Worm (Caenorhabditis elegans) whole organism, early embryonic: Measurements from ENCODE around the gene C02B10.6.

Source experiments
- B0310.2 ChIP-seq: sonication (generic microtip); optimal IDR thresholded peaks from 2 replicates; lab custom pipeline; 2016; ENCODE audit warnings: mild to moderate bottlenecking, missing genetic modification characterization, missing compliant biosample characterization
- F13C5.2 ChIP-seq: sonication (generic microtip); optimal IDR thresholded peaks from 2 replicates; lab custom pipeline; 2017; ENCODE audit warnings: mild to moderate bottlenecking, missing genetic modification characterization, inconsistent platforms, missing compliant biosample characterization
- aly-1 ChIP-seq: sonication (generic microtip); optimal IDR thresholded peaks from 2 replicates; lab custom pipeline; 2016; ENCODE audit warnings: missing genetic modification characterization, missing compliant biosample characterization
- ama-1 ChIP-seq: fragments of 150-350 bp; optimal IDR thresholded peaks from 2 replicates; lab custom pipeline; 2014
- ceh-13 ChIP-seq: fragments of 200-800 bp; sonication (Bioruptor generic); optimal IDR thresholded peaks from 2 replicates; lab custom pipeline; 2018; ENCODE audit warnings: mild to moderate bottlenecking, missing genetic modification characterization, missing compliant biosample characterization
- ceh-36 ChIP-seq: sonication (generic microtip); optimal IDR thresholded peaks from 2 replicates; lab custom pipeline; 2016; ENCODE audit warnings: missing genetic modification characterization, inconsistent platforms, missing compliant biosample characterization
- ets-7 ChIP-seq: sonication (generic microtip); optimal IDR thresholded peaks from 2 replicates; lab custom pipeline; 2016; ENCODE audit warnings: missing genotype, missing genetic modification characterization, missing compliant biosample characterization
- flt-1 ChIP-seq: fragments of 200-800 bp; sonication (Bioruptor generic); IDR thresholded peaks from 2 replicates; pipeline ENCODE4 v1.3.6; 2022; ENCODE audit warnings: missing genetic modification characterization, missing compliant biosample characterization
- hmbx-1 ChIP-seq: sonication (generic microtip); optimal IDR thresholded peaks from 2 replicates; lab custom pipeline; 2016; ENCODE audit warnings: mild to moderate bottlenecking, missing genetic modification characterization, missing compliant biosample characterization
- hmg-4 ChIP-seq: fragments of 200-800 bp; sonication (Bioruptor generic); optimal IDR thresholded peaks from 2 replicates; lab custom pipeline; 2018; ENCODE audit warnings: mild to moderate bottlenecking, missing genetic modification characterization, missing compliant biosample characterization
- hnd-1 ChIP-seq: sonication (generic microtip); optimal IDR thresholded peaks from 2 replicates; lab custom pipeline; 2016; ENCODE audit warnings: missing genetic modification characterization, missing compliant biosample characterization
- pes-1 ChIP-seq: fragments of 200-800 bp; sonication (Bioruptor generic); IDR thresholded peaks from 2 replicates; pipeline ENCODE4 v1.3.6; 2022; ENCODE audit warnings: missing genetic modification reagents, missing genetic modification characterization, missing compliant biosample characterization
- scrt-1 ChIP-seq: fragments of 200-800 bp; sonication (Bioruptor generic); IDR thresholded peaks from 2 replicates; pipeline ENCODE4 v1.3.6; 2022; ENCODE audit warnings: missing genetic modification characterization, missing compliant biosample characterization
- sea-1 ChIP-seq: fragments of 200-800 bp; sonication (Bioruptor generic); conservative IDR thresholded peaks from 2 replicates; pipeline ENCODE4 v1.3.6; 2022; ENCODE audit warnings: missing genetic modification characterization, missing compliant biosample characterization
- tbx-11 ChIP-seq: fragments of 200-800 bp; sonication (Bioruptor generic); IDR thresholded peaks from 2 replicates; pipeline ENCODE4 v1.3.6; 2022; ENCODE audit warnings: missing genetic modification characterization, missing compliant biosample characterization
- tbx-37 ChIP-seq: fragments of 200-800 bp; sonication (Bioruptor generic); conservative IDR thresholded peaks from 2 replicates; pipeline ENCODE4 v1.3.6; 2022; ENCODE audit warnings: missing genetic modification reagents, missing genetic modification characterization, missing compliant biosample characterization
- tra-4 ChIP-seq: sonication (generic microtip); optimal IDR thresholded peaks from 2 replicates; lab custom pipeline; 2017; ENCODE audit warnings: missing genetic modification characterization, missing compliant biosample characterization

C02B10.6 gene

DNA sequence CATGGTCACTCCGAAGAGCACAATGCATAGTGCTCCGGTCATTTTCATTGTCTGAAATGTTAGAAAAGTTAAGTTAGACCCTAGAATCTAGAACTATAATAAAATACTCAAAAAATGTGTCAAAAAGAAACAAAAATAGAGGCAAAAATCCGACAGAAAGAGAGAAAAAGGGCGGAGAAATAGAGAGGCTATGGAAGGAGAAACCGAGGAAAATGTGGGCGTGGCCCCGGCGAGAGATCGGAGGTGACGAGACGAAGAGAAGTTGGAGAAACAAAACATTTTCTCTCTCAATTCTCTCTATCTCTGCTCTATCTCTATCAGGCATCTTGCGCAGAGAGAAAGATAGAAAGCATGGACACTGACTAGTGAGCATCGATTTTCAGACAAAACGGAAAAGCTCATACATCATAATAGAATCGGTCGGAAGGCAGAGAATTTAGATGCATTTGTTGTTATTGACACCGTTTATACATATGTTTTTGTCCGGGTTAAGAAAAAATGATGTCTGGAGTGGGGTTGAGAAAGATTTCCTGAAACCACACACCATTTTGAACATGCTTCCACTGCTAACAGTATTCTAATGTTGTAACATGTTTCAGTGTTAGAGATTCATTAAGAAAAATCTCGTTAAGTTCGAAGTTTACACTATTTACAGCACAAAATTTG, 32.7 kb downstream of the C02B10.6 start, which contains the start of gene C02B10.3:
Gene C02B10.3 (minus strand): TSS at position 51 of the 666 bp plus-strand sequence.
- TF ChIP-seq ceh-13 (GFP tag; lab: Kevin White, UChicago) = no peak
- no peak for TF ChIP-seq tbx-11
- no peak for TF ChIP-seq scrt-1
- no peak for TF ChIP-seq tra-4 (tag; lab: Kevin White, UChicago)
- no peak for TF ChIP-seq ets-7 (tag; lab: Kevin White, UChicago)
- no peak for TF ChIP-seq hmg-4 (GFP tag; lab: Kevin White, UChicago)
- TF ChIP-seq ama-1 (lab: Kevin White, UChicago) = no peak
- no peak for TF ChIP-seq tbx-37
- TF ChIP-seq hmbx-1 (tag; lab: Kevin White, UChicago) = no peak
- no peak for TF ChIP-seq sea-1
- TF ChIP-seq ceh-36 (tag; lab: Kevin White, UChicago) = no peak
- no peak for TF ChIP-seq flt-1 (GFP tag; lab: Robert Waterston, UW)
- TF ChIP-seq aly-1 = no peak
- TF ChIP-seq hnd-1 (tag; lab: Kevin White, UChicago) = no peak
- no peak for TF ChIP-seq B0310.2 (tag; lab: Kevin White, UChicago)
- no peak for TF ChIP-seq pes-1 (GFP tag; lab: Robert Waterston, UW)
- no peak for TF ChIP-seq F13C5.2 (tag; lab: Kevin White, UChicago)

DNA sequence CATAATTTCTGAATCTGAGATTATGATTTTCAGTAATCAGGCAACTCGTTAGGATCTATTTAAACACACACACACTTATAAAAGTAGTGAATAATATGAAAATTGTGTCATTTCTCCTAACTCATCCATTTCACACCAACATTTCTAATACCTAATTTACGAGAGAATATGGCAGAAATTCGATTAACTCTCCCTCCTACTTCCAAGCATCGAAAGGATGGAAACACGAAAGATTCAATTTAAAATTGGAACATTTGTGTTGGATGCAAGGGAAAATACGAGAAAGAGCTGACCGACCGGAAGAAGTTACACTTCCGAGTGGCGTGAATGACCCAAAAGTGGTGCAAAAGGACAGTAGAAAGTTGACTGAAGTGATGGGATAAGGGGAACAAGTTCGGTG, 38.3 kb downstream of the C02B10.6 start:
- TF ChIP-seq ceh-13 (GFP tag; lab: Kevin White, UChicago) (no peak), pes-1 (GFP tag; lab: Robert Waterston, UW) (no peak), hnd-1 (tag; lab: Kevin White, UChicago) (no peak), tbx-11 (no peak)

DNA sequence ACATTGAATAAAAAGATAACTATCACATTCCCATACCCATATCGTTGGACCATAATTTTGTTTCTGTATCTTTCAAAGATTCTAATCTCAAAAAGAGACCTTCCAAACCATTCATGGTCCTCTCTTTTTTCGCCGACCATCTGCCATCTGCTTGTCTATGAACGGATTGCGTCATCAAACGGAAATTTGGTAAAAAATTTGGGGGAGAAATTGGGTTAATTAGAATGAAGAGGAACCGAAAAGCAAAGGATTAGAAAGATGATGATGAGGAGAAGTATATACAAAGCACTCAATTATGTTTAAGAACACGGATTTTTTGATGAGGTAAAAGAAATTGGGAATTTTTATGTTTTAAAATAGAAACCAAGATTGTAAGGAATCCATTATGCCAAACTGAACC, 39.2 kb downstream of the C02B10.6 start:
- TF ChIP-seq tbx-11 (no peak), F13C5.2 (tag; lab: Kevin White, UChicago) (no peak), ceh-36 (tag; lab: Kevin White, UChicago) (no peak), aly-1 (no peak)

DNA sequence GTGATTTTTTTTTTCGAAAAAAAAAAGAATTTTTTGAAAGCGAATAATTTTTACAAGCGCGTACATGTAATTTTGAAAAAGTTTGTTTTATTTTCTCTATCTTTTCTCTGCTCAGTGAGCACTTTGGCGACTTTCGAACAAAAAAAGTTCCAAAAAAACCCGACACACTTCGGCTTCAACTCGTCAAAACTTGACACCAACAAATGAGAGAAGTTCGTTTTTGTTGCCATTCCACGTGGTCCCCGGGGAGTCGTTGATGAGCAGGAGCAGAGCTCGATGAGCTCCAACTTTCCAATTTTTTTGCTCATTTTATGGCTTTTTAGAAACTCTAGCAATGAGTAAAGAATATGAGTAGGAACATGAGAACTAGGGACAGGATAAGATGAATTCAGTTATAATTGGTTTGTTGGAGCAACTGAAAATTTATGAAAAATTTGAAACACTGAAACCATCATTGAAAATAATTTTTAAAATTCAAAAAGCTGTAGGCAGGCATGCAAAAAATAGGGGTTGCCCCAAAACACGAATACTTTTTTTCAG, 39.8 kb downstream of the C02B10.6 start:
- TF ChIP-seq flt-1 (GFP tag; lab: Robert Waterston, UW) (no peak), ets-7 (tag; lab: Kevin White, UChicago) (no peak), pes-1 (GFP tag; lab: Robert Waterston, UW) (no peak), ama-1 (lab: Kevin White, UChicago) (no peak), hnd-1 (tag; lab: Kevin White, UChicago) (no peak), F13C5.2 (tag; lab: Kevin White, UChicago) (no peak), sea-1 (no peak), tbx-37 (no peak)

DNA sequence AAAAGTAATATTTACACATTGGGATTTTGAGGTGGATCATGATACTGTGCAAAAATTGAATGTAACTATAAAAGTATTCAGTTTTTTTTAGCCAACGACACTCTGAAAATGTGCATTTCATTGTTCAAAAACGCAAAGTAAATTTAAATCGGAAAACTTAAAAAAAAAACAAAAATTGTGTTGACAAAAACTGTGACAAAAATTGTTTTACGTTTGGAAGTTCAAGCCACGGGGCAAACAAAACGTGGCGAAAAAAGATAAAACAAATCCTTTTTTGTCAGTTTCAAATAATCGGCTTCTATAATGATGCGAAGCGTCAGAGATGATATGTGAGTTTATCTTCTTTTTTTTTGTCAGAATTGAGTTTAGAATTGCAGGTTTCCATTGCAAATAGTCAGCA, 40.8 kb downstream of the C02B10.6 start, which contains the start of gene AC7.3:
Gene AC7.3 (plus strand): TSS at position 301 of the 400 bp plus-strand sequence.
- TF ChIP-seq scrt-1 (no peak), hnd-1 (tag; lab: Kevin White, UChicago) (no peak), hmg-4 (GFP tag; lab: Kevin White, UChicago) (no peak), tra-4 (tag; lab: Kevin White, UChicago) (no peak), ama-1 (lab: Kevin White, UChicago) (no peak), ets-7 (tag; lab: Kevin White, UChicago) (no peak), sea-1 (no peak), tbx-11 (no peak), ceh-36 (tag; lab: Kevin White, UChicago) (no peak), tbx-37 (no peak), B0310.2 (tag; lab: Kevin White, UChicago) (no peak), F13C5.2 (tag; lab: Kevin White, UChicago) (no peak)
